Fruit fly (Drosophila melanogaster) Kc167 (cell line): ENCODE data around the gene Acbp1.

Source experiments
- Myc ChIP-seq: fragments of >200 bp; optimal IDR thresholded peaks from 2 replicates; lab custom pipeline; 2017; ENCODE audit warnings: missing external identifiers
- Sin3A ChIP-seq: fragments of >200 bp; optimal IDR thresholded peaks from 2 replicates; lab custom pipeline; 2018; ENCODE audit warnings: missing external identifiers
- h ChIP-seq: fragments of >200 bp; optimal IDR thresholded peaks from 3 replicates; lab custom pipeline; 2018; ENCODE audit warnings: missing external identifiers
- insv ChIP-seq: fragments of >200 bp; optimal IDR thresholded peaks from 3 replicates; lab custom pipeline; 2018; ENCODE audit warnings: missing external identifiers
- psq ChIP-seq: fragments of >200 bp; optimal IDR thresholded peaks from 2 replicates; lab custom pipeline; 2017; ENCODE audit warnings: missing external identifiers
- ttk ChIP-seq: sonication (Bioruptor generic); optimal IDR thresholded peaks from 2 replicates; lab custom pipeline; 2017; ENCODE audit warnings: missing external identifiers

Acbp1 gene

DNA sequence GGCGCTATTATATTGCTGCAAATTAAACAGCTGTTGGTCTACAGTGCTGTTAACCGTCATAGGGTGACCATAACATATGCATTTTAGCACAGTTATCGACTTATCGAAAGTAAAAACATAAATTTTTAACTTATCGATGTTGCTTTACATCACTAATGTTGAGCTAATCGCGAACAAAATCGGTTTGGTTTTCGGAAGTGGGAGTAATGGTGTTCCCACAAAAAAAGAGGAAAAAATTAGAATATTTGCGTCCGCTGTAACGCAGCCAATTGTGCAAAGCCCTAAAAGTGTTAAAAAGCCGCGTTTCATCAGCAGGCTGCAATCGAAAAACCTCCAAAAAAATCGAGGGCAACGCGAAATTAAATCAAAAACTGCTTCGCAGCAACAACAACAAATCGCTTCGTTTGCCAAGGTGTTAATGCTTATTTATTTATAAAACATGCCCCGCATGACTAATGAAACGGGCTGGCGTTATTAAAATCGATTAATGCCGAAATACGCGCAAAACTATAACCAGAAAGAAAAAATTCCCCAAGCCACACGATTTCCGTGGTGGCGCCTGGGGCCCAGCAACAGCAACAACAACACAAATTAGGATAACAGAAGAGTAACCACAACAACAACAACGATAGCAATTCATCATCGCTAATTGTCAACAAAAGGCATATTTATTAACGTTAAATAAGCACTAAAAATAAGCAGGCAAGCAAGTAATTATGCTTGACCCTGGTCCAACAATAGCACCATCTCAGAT, 35.2 kb downstream of the Acbp1 start, which contains the start of the genes CG12375 and CG8668:
TSS of gene CG12375 (minus strand) at position 42 of the 754 bp plus-strand sequence.
TSS of gene CG8668 (plus strand) at position 153 of the 754 bp plus-strand sequence.
- TF ChIP-seq ttk (lab: Kevin White, UChicago), result no peak
- no peak for TF ChIP-seq Myc (lab: Kevin White, UChicago)
- TF ChIP-seq h (lab: Kevin White, UChicago), result no peak
- TF ChIP-seq Sin3A, result no peak
- no peak for TF ChIP-seq psq (lab: Kevin White, UChicago)
- no peak for TF ChIP-seq insv (lab: Kevin White, UChicago)

DNA sequence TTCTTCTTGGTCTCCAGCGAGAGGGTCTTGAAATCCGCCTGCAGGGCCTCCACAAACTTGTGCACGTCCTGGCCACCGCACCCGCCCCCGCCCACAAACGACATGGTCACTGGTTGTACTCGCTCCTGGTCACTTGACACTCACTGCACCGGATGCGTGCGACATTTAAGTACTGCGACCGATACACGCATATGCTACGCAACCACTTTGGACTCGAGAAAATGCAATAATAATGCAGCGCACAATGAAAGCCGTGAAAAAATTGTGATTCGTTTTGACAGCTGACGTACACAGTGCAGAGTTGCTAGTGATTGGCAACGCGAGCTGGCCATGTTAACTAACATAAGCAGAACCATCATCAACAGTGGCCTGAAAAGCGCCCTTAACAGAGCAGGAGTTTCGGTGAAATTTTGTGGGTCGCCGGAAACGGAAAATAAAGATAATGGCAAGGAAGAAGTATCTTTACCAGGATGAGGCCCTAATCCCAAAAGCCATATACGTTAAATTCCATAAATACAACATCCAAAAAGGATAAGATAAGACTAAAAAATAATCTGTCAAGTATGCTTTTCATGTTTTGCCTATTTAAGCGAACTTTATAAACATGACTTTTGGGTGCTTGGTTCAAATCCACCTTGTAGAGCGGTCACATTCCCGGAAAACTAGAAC, 38.4 kb downstream of the Acbp1 start, which contains the start of the genes mon2 and CG8673:
TSS of gene mon2 (minus strand) at position 300 of the 669 bp plus-strand sequence.
TSS of gene CG8673 (plus strand) at position 619 of the 669 bp plus-strand sequence.
- TF ChIP-seq Sin3A (no peak), Myc (lab: Kevin White, UChicago) (no peak), h (lab: Kevin White, UChicago) (no peak), insv (lab: Kevin White, UChicago) (no peak), psq (lab: Kevin White, UChicago) (no peak), ttk (lab: Kevin White, UChicago) (no peak)

DNA sequence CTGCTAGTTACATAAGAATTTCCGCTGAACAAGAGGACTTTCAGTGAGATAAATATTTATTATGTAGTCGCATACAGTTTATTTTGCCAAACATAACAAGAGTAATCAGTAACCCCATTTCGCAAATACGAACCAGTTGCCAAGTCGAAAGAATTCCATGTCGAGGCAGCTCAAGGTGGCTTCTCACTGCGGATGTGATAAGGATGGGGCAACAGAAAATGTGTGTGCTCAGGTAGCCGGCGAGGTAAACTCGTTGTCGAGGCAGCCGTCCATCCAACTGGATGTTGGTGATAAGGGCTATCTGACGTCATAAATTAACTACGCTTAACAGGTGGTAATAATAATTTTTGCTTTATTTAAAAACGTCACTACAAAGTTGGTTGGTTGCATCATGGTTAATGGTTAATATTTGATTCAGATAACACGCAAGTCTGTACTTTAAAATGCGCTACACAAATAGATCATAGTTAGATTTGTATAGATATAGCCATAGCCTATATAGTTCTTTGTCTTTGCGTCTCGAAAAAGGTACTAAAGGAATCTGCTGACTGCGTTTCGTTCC, 45.5 kb downstream of the Acbp1 start:
- no peak for TF ChIP-seq psq (lab: Kevin White, UChicago)
- no peak for TF ChIP-seq ttk (lab: Kevin White, UChicago)
- no peak for TF ChIP-seq Sin3A
- TF ChIP-seq h (lab: Kevin White, UChicago), result no peak
- no peak for TF ChIP-seq Myc (lab: Kevin White, UChicago)
- TF ChIP-seq insv (lab: Kevin White, UChicago), result no peak
